Worm (Caenorhabditis elegans) whole organism, late embryonic: Measurements from ENCODE around the gene clec-206.

Experiments used
- F13H6.1 ChIP-seq: sonication (generic microtip); optimal IDR thresholded peaks from 2 replicates; lab custom pipeline; 2016; ENCODE audit warnings: missing genetic modification characterization, missing compliant biosample characterization
- K09A11.1 ChIP-seq: sonication (generic microtip); optimal IDR thresholded peaks from 2 replicates; lab custom pipeline; 2017; ENCODE audit warnings: antibody characterized with exemption, mild to moderate bottlenecking, missing genetic modification characterization, missing compliant biosample characterization; ENCODE audit not compliant: insufficient read depth
- ama-1 ChIP-seq: fragments of 150-350 bp; optimal IDR thresholded peaks from 2 replicates; lab custom pipeline; 2014
- ceh-18 ChIP-seq: sonication (generic microtip); optimal IDR thresholded peaks from 2 replicates; lab custom pipeline; 2016; ENCODE audit warnings: missing genetic modification characterization, missing compliant biosample characterization
- ceh-19 ChIP-seq: fragments of 200-800 bp; sonication (Bioruptor generic); optimal IDR thresholded peaks from 2 replicates; lab custom pipeline; 2018; ENCODE audit warnings: mild to moderate bottlenecking, missing genetic modification characterization, missing compliant biosample characterization
- ceh-22 ChIP-seq: sonication (generic microtip); optimal IDR thresholded peaks from 2 replicates; lab custom pipeline; 2017; ENCODE audit warnings: missing biosample characterization, missing genetic modification characterization
- ceh-48 ChIP-seq: sonication (generic microtip); optimal IDR thresholded peaks from 2 replicates; lab custom pipeline; 2016; ENCODE audit warnings: missing genetic modification characterization, inconsistent platforms, missing compliant biosample characterization
- ceh-6 ChIP-seq: fragments of 200-800 bp; sonication (Bioruptor generic); optimal IDR thresholded peaks from 2 replicates; lab custom pipeline; 2018; ENCODE audit warnings: mild to moderate bottlenecking, missing genetic modification characterization, missing compliant biosample characterization
- dve-1 ChIP-seq: sonication (generic microtip); optimal IDR thresholded peaks from 2 replicates; lab custom pipeline; 2017; ENCODE audit warnings: antibody characterized with exemption, mild to moderate bottlenecking, missing genetic modification characterization, missing compliant biosample characterization
- eyg-1 ChIP-seq: sonication (generic microtip); optimal IDR thresholded peaks from 2 replicates; lab custom pipeline; 2016; ENCODE audit warnings: missing genotype, missing genetic modification characterization, missing compliant biosample characterization
- fkh-6 ChIP-seq: sonication (generic microtip); optimal IDR thresholded peaks from 2 replicates; lab custom pipeline; 2016; ENCODE audit warnings: missing genetic modification characterization, missing compliant biosample characterization
- hlh-13 ChIP-seq: fragments of 200-800 bp; sonication (Bioruptor generic); optimal IDR thresholded peaks from 2 replicates; lab custom pipeline; 2018; ENCODE audit warnings: mild to moderate bottlenecking, missing genetic modification characterization, missing compliant biosample characterization
- hlh-6 ChIP-seq: sonication (generic microtip); optimal IDR thresholded peaks from 2 replicates; lab custom pipeline; 2016; ENCODE audit warnings: missing genotype, missing genetic modification characterization, missing compliant biosample characterization
- hlh-8 ChIP-seq: sonication (generic microtip); optimal IDR thresholded peaks from 2 replicates; lab custom pipeline; 2016; ENCODE audit warnings: missing genotype, missing genetic modification characterization, missing compliant biosample characterization
- lim-6 ChIP-seq: sonication (generic microtip); optimal IDR thresholded peaks from 2 replicates; lab custom pipeline; 2016; ENCODE audit warnings: missing genetic modification characterization, missing compliant biosample characterization
- mec-3 ChIP-seq: sonication (generic microtip); optimal IDR thresholded peaks from 2 replicates; lab custom pipeline; 2016; ENCODE audit warnings: borderline replicate concordance, missing genetic modification characterization, missing compliant biosample characterization
- nfya-1 ChIP-seq: sonication (generic microtip); optimal IDR thresholded peaks from 2 replicates; lab custom pipeline; 2017; ENCODE audit warnings: missing genetic modification characterization, mild to moderate bottlenecking, missing compliant biosample characterization, antibody characterized with exemption, moderate library complexity
- nhr-11 ChIP-seq: fragments of 150-350 bp; optimal IDR thresholded peaks from 2 replicates; lab custom pipeline; 2014; ENCODE audit warnings: missing biosample characterization, missing genetic modification characterization
- nhr-232 ChIP-seq: sonication (generic microtip); optimal IDR thresholded peaks from 2 replicates; lab custom pipeline; 2016; ENCODE audit warnings: missing genetic modification characterization, missing compliant biosample characterization
- odd-2 ChIP-seq: sonication (generic microtip); optimal IDR thresholded peaks from 2 replicates; lab custom pipeline; 2017; ENCODE audit warnings: antibody characterized with exemption, mild to moderate bottlenecking, missing genetic modification characterization, missing compliant biosample characterization
- pag-3 ChIP-seq: sonication (generic microtip); optimal IDR thresholded peaks from 2 replicates; lab custom pipeline; 2016; ENCODE audit warnings: missing compliant biosample characterization, missing genetic modification characterization, borderline replicate concordance
- pat-9 ChIP-seq: fragments of 200-800 bp; sonication (Bioruptor generic); optimal IDR thresholded peaks from 2 replicates; lab custom pipeline; 2018; ENCODE audit warnings: mild to moderate bottlenecking, missing genetic modification characterization, moderate library complexity, missing compliant biosample characterization
- pqm-1 ChIP-seq: sonication (generic microtip); optimal IDR thresholded peaks from 2 replicates; lab custom pipeline; 2016; ENCODE audit warnings: missing genetic modification characterization, missing compliant biosample characterization
- pros-1 ChIP-seq: fragments of 150-350 bp; optimal IDR thresholded peaks from 2 replicates; lab custom pipeline; 2014; ENCODE audit warnings: missing biosample characterization, missing genetic modification reagents, missing genetic modification characterization
- sox-2 ChIP-seq: fragments of 200-800 bp; sonication (Bioruptor generic); IDR thresholded peaks from 2 replicates; pipeline ENCODE4 v1.3.6; 2022; ENCODE audit warnings: missing genetic modification reagents, missing genetic modification characterization, missing compliant biosample characterization
- sox-4 ChIP-seq: sonication (generic microtip); optimal IDR thresholded peaks from 2 replicates; lab custom pipeline; 2017; ENCODE audit warnings: mild to moderate bottlenecking, missing genetic modification characterization, inconsistent platforms, missing compliant biosample characterization
- syd-9 ChIP-seq: sonication (generic microtip); optimal IDR thresholded peaks from 2 replicates; lab custom pipeline; 2016; ENCODE audit warnings: mild to moderate bottlenecking, missing genetic modification characterization, moderate library complexity, missing compliant biosample characterization
- tbx-7 ChIP-seq: sonication (generic microtip); optimal IDR thresholded peaks from 2 replicates; lab custom pipeline; 2016; ENCODE audit warnings: missing genotype, missing genetic modification characterization, missing compliant biosample characterization
- ttx-3 ChIP-seq: sonication (generic microtip); optimal IDR thresholded peaks from 2 replicates; lab custom pipeline; 2016; ENCODE audit warnings: missing genetic modification reagents, missing genetic modification characterization, missing compliant biosample characterization
- unc-3 ChIP-seq, 2 experiments: fragments of 200-800 bp in 1 of 2; sonication (Bioruptor generic) in 1 of 2; sonication (generic microtip) in 1 of 2; conservative IDR thresholded peaks in 1 of 2; optimal IDR thresholded peaks in 1 of 2; 2 replicates each; pipeline versions ENCODE4 v1.3.6 to Lab custom; 2016 to 2022; ENCODE audit warnings: missing compliant biosample characterization in 2 of 2, missing genetic modification characterization in 2 of 2, missing genetic modification reagents in 1 of 2

The clec-206 gene

ce11 chrV:1964806-1965205 lies 39.3 kb downstream of the clec-206 start, which contains the start of gene srj-15:
srj-15 (minus strand) TSS chrV:1964906.
- TF ChIP-seq ceh-6 (GFP tag; lab: Kevin White, UChicago) (no peak), mec-3 (tag; lab: Kevin White, UChicago) (no peak), nhr-11 (tag; lab: Kevin White, UChicago) (no peak), F13H6.1 (tag; lab: Kevin White, UChicago) (no peak), K09A11.1 (tag; lab: Kevin White, UChicago) (no peak), lim-6 (tag; lab: Kevin White, UChicago) (no peak), unc-3 (GFP tag; conservative IDR thresholded peaks at IDR 0.05; lab: Robert Waterston, UW) (no peak), unc-3 (tag; optimal IDR thresholded peaks at IDR 0.05; lab: Kevin White, UChicago) (no peak), ama-1 (no peak), eyg-1 (tag; lab: Kevin White, UChicago) (no peak), sox-4 (tag; lab: Kevin White, UChicago) (no peak)

ce11 chrV:1961453-1961852 lies 42.7 kb downstream of the clec-206 start, which contains the start of gene Y40B10B.1:
Y40B10B.1 (minus strand) TSS chrV:1961553.
- TF ChIP-seq pat-9 (tag; lab: Kevin White, UChicago) (no peak), pros-1 (tag; lab: Kevin White, UChicago) (no peak), ceh-6 (GFP tag; lab: Kevin White, UChicago) (no peak), hlh-8 (tag; lab: Kevin White, UChicago) (no peak), pag-3 (tag; lab: Kevin White, UChicago) (no peak)

- TF ChIP-seq pag-3 (tag; lab: Kevin White, UChicago): no peak
- TF ChIP-seq syd-9 (tag; lab: Kevin White, UChicago): no peak
- TF ChIP-seq K09A11.1 (tag; lab: Kevin White, UChicago): no peak
- no peak for TF ChIP-seq hlh-6 (tag; lab: Kevin White, UChicago)
- TF ChIP-seq ceh-22 (tag; lab: Kevin White, UChicago): no peak
- TF ChIP-seq ceh-48 (tag; lab: Kevin White, UChicago): no peak
- no peak for TF ChIP-seq hlh-13 (GFP tag; lab: Kevin White, UChicago)
- no peak for TF ChIP-seq ceh-19 (GFP tag; lab: Kevin White, UChicago)
- TF ChIP-seq pqm-1 (tag; lab: Kevin White, UChicago): no peak
- TF ChIP-seq fkh-6 (tag; lab: Kevin White, UChicago): no peak
- TF ChIP-seq ceh-18 (tag; lab: Kevin White, UChicago): no peak
- TF ChIP-seq ceh-6 (GFP tag; lab: Kevin White, UChicago): no peak
- TF ChIP-seq tbx-7 (tag; lab: Kevin White, UChicago): no peak
- no peak for TF ChIP-seq hlh-8 (tag; lab: Kevin White, UChicago)
- no peak for TF ChIP-seq nfya-1
- TF ChIP-seq nhr-232 (tag; lab: Kevin White, UChicago): no peak
- no peak for TF ChIP-seq dve-1 (tag; lab: Kevin White, UChicago)
- no peak for TF ChIP-seq odd-2
- TF ChIP-seq ttx-3 (tag; lab: Kevin White, UChicago): no peak
- TF ChIP-seq, all 69 proteins: peak for 0
These were observed 47.0 kb downstream of the clec-206 start, which contains the start of gene fipr-25 for ce11 chrV:1957110-1957509. fipr-25 (plus strand) TSS chrV:1957410.

ce11 chrV:1955246-1955645 lies 48.9 kb downstream of the clec-206 start:
- no peak for TF ChIP-seq sox-2
- peak; percentile 80 for TF ChIP-seq nfya-1
